Worm (Caenorhabditis elegans) whole organism, young adult: ENCODE data around the gene nhr-37.

ENCODE experiments used
- F37B4.10 ChIP-seq: fragments of 200-800 bp; sonication (Bioruptor generic); IDR thresholded peaks from 2 replicates; pipeline ENCODE4 v1.3.6; 2022; ENCODE audit warnings: missing genetic modification characterization, missing compliant biosample characterization
- K12H6.12 ChIP-seq: fragments of 200-800 bp; sonication (Bioruptor generic); optimal IDR thresholded peaks from 2 replicates; lab custom pipeline; 2018; ENCODE audit warnings: mild to moderate bottlenecking, missing genetic modification characterization, missing compliant biosample characterization
- T07F8.4 ChIP-seq: sonication (generic microtip); optimal IDR thresholded peaks from 2 replicates; lab custom pipeline; 2016; ENCODE audit warnings: mild to moderate bottlenecking, missing genetic modification characterization, moderate library complexity, missing compliant biosample characterization
- T26A5.8 ChIP-seq: sonication (generic microtip); optimal IDR thresholded peaks from 2 replicates; lab custom pipeline; 2016; ENCODE audit warnings: missing genetic modification characterization, missing compliant biosample characterization
- Y67H2A.10 ChIP-seq: fragments of 200-800 bp; sonication (Bioruptor generic); conservative IDR thresholded peaks from 2 replicates; pipeline ENCODE4 v1.3.6; 2022; ENCODE audit warnings: missing genetic modification reagents, missing genetic modification characterization, missing compliant biosample characterization
- attf-3 ChIP-seq: fragments of 200-800 bp; sonication (Bioruptor generic); conservative IDR thresholded peaks from 2 replicates; pipeline ENCODE4 v1.3.6; 2022; ENCODE audit warnings: missing genetic modification reagents, missing genetic modification characterization, missing compliant biosample characterization
- attf-5 ChIP-seq: fragments of 200-800 bp; sonication (Bioruptor generic); optimal IDR thresholded peaks from 2 replicates; lab custom pipeline; 2018; ENCODE audit warnings: mild to moderate bottlenecking, missing genetic modification characterization, missing compliant biosample characterization
- ccch-3 ChIP-seq: fragments of 200-800 bp; sonication (Bioruptor generic); optimal IDR thresholded peaks from 2 replicates; lab custom pipeline; 2018; ENCODE audit warnings: mild to moderate bottlenecking, missing genetic modification characterization, missing compliant biosample characterization
- cebp-1 ChIP-seq, 2 experiments: fragments of 200-800 bp in 1 of 2; sonication (Bioruptor generic) in 1 of 2; sonication (generic microtip) in 1 of 2; IDR thresholded peaks in 1 of 2; optimal IDR thresholded peaks in 1 of 2; 2 replicates each; pipeline versions ENCODE4 v1.3.6 to Lab custom; 2017 to 2022; ENCODE audit warnings: missing compliant biosample characterization in 2 of 2, missing genetic modification characterization in 2 of 2, mild to moderate bottlenecking in 1 of 2, missing genetic modification reagents in 1 of 2, moderate library complexity in 1 of 2
- ceh-27 ChIP-seq: fragments of 200-800 bp; sonication (Bioruptor generic); optimal IDR thresholded peaks from 2 replicates; lab custom pipeline; 2018; ENCODE audit warnings: mild to moderate bottlenecking, missing genetic modification characterization, moderate library complexity, missing compliant biosample characterization
- ceh-40 ChIP-seq: fragments of 200-800 bp; sonication (Bioruptor generic); IDR thresholded peaks from 2 replicates; pipeline ENCODE4 v1.3.6; 2022; ENCODE audit warnings: missing genetic modification characterization, missing compliant biosample characterization
- chd-7 ChIP-seq: sonication (generic microtip); optimal IDR thresholded peaks from 2 replicates; lab custom pipeline; 2016; ENCODE audit warnings: mild to moderate bottlenecking, missing genetic modification characterization, moderate library complexity, missing compliant biosample characterization
- dox-1 ChIP-seq: fragments of 200-800 bp; sonication (Bioruptor generic); IDR thresholded peaks from 2 replicates; pipeline ENCODE4 v1.3.6; 2022; ENCODE audit warnings: missing genetic modification reagents, missing genetic modification characterization, missing compliant biosample characterization
- dpl-1 ChIP-seq: fragments of 150-350 bp; optimal IDR thresholded peaks from 2 replicates; lab custom pipeline; 2014; ENCODE audit warnings: missing biosample characterization, missing genetic modification reagents, missing genetic modification characterization
- egl-44 ChIP-seq: fragments of 200-800 bp; sonication (Bioruptor generic); IDR thresholded peaks from 2 replicates; pipeline ENCODE4 v1.3.6; 2022; ENCODE audit warnings: missing genetic modification reagents, missing genetic modification characterization, missing compliant biosample characterization
- egrh-3 ChIP-seq: fragments of 200-800 bp; sonication (Bioruptor generic); IDR thresholded peaks from 2 replicates; pipeline ENCODE4 v1.3.6; 2022; ENCODE audit warnings: missing genetic modification reagents, missing genetic modification characterization, missing compliant biosample characterization
- hmg-1.2 ChIP-seq: fragments of 200-800 bp; sonication (Bioruptor generic); IDR thresholded peaks from 2 replicates; pipeline ENCODE4 v1.3.6; 2022; ENCODE audit warnings: missing genetic modification reagents, missing genetic modification characterization, missing compliant biosample characterization
- hmg-20 ChIP-seq: fragments of 200-800 bp; sonication (Bioruptor generic); IDR thresholded peaks from 2 replicates; pipeline ENCODE4 v1.3.6; 2022; ENCODE audit warnings: missing genetic modification reagents, missing genetic modification characterization, missing compliant biosample characterization
- hrde-1 ChIP-seq: sonication (generic microtip); optimal IDR thresholded peaks from 2 replicates; lab custom pipeline; 2016; ENCODE audit warnings: missing genetic modification characterization, mild to moderate bottlenecking, missing compliant biosample characterization, moderate library complexity, missing genotype, missing genetic modification reagents, borderline replicate concordance
- hsf-1 ChIP-seq: fragments of 200-800 bp; sonication (Bioruptor generic); IDR thresholded peaks from 2 replicates; pipeline ENCODE4 v1.3.6; 2022; ENCODE audit warnings: missing genetic modification reagents, missing genetic modification characterization, missing compliant biosample characterization
- lin-26 ChIP-seq: fragments of 200-800 bp; sonication (Bioruptor generic); IDR thresholded peaks from 2 replicates; pipeline ENCODE4 v1.3.6; 2022; ENCODE audit warnings: missing genetic modification reagents, missing genetic modification characterization, missing compliant biosample characterization
- lin-40 ChIP-seq: sonication (generic microtip); optimal IDR thresholded peaks from 2 replicates; lab custom pipeline; 2016; ENCODE audit warnings: missing genetic modification characterization, mild to moderate bottlenecking, missing compliant biosample characterization, missing genotype, missing genetic modification reagents
- lsy-27 ChIP-seq: sonication (generic microtip); optimal IDR thresholded peaks from 2 replicates; lab custom pipeline; 2017; ENCODE audit warnings: missing genetic modification characterization, mild to moderate bottlenecking, missing compliant biosample characterization, antibody characterized with exemption, missing genotype, borderline replicate concordance; ENCODE audit not compliant: insufficient read depth
- madf-8 ChIP-seq: fragments of 200-800 bp; sonication (Bioruptor generic); conservative IDR thresholded peaks from 2 replicates; pipeline ENCODE4 v1.3.6; 2022; ENCODE audit warnings: missing genetic modification reagents, missing genetic modification characterization, missing compliant biosample characterization
- mcd-1 ChIP-seq: fragments of 200-800 bp; sonication (Bioruptor generic); IDR thresholded peaks from 2 replicates; pipeline ENCODE4 v1.3.6; 2022; ENCODE audit warnings: missing genetic modification reagents, missing genetic modification characterization, missing compliant biosample characterization
- nfyb-1 ChIP-seq: fragments of 200-800 bp; sonication (Bioruptor generic); IDR thresholded peaks from 2 replicates; pipeline ENCODE4 v1.3.6; 2022; ENCODE audit warnings: missing genetic modification reagents, missing genetic modification characterization, missing compliant biosample characterization
- nhr-120 ChIP-seq: fragments of 200-800 bp; sonication (Bioruptor generic); IDR thresholded peaks from 2 replicates; pipeline ENCODE4 v1.3.6; 2022; ENCODE audit warnings: missing genetic modification characterization, missing compliant biosample characterization
- nhr-27 ChIP-seq: fragments of 200-800 bp; sonication (Bioruptor generic); optimal IDR thresholded peaks from 2 replicates; lab custom pipeline; 2018; ENCODE audit warnings: mild to moderate bottlenecking, missing genetic modification characterization, moderate library complexity, missing compliant biosample characterization
- nhr-90 ChIP-seq: sonication (generic microtip); optimal IDR thresholded peaks from 2 replicates; lab custom pipeline; 2016; ENCODE audit warnings: missing genotype, mild to moderate bottlenecking, missing genetic modification characterization, missing compliant biosample characterization
- pha-4 ChIP-seq: fragments of 150-350 bp; sonication (generic microtip); optimal IDR thresholded peaks from 2 replicates; lab custom pipeline; 2014; ENCODE audit warnings: missing biosample characterization, missing genetic modification reagents, missing genetic modification characterization
- repo-1 ChIP-seq: sonication (generic microtip); optimal IDR thresholded peaks from 2 replicates; lab custom pipeline; 2017; ENCODE audit warnings: mild to moderate bottlenecking, missing genetic modification characterization, missing compliant biosample characterization
- snpc-1.3 ChIP-seq: sonication (generic microtip); optimal IDR thresholded peaks from 2 replicates; lab custom pipeline; 2017; ENCODE audit warnings: missing genetic modification characterization, mild to moderate bottlenecking, missing compliant biosample characterization, antibody characterized with exemption, moderate library complexity, missing genotype, missing genetic modification reagents; ENCODE audit not compliant: insufficient read depth
- snpc-3.4 ChIP-seq: sonication (generic microtip); optimal IDR thresholded peaks from 2 replicates; lab custom pipeline; 2017; ENCODE audit warnings: missing genetic modification characterization, mild to moderate bottlenecking, missing compliant biosample characterization, antibody characterized with exemption, moderate library complexity, missing genotype, missing genetic modification reagents
- snpc-4 ChIP-seq, 5 experiments: fragments of 150-350 bp in 1 of 5; sonication (generic microtip) in 4 of 5; optimal IDR thresholded peaks; 2 replicates each; lab custom pipeline; 2014 to 2018; ENCODE audit warnings: missing genetic modification characterization in 5 of 5, missing biosample characterization in 3 of 5, antibody characterized with exemption in 2 of 5, mild to moderate bottlenecking in 2 of 5, missing compliant biosample characterization in 2 of 5, missing genotype in 2 of 5, moderate library complexity in 2 of 5, missing genetic modification reagents in 1 of 5
- somi-1 ChIP-seq: fragments of 200-800 bp; sonication (Bioruptor generic); optimal IDR thresholded peaks from 2 replicates; lab custom pipeline; 2018; ENCODE audit warnings: mild to moderate bottlenecking, missing genetic modification characterization, missing compliant biosample characterization
- tbp1 ChIP-seq: fragments of 200-800 bp; sonication (Bioruptor generic); optimal IDR thresholded peaks from 2 replicates; lab custom pipeline; 2018; ENCODE audit warnings: mild to moderate bottlenecking, missing genetic modification characterization, missing compliant biosample characterization
- zfh-2 ChIP-seq: fragments of 200-800 bp; sonication (Bioruptor generic); conservative IDR thresholded peaks from 2 replicates; pipeline ENCODE4 v1.3.6; 2022; ENCODE audit warnings: missing genetic modification reagents, missing genetic modification characterization, missing compliant biosample characterization
- ztf-18 ChIP-seq: sonication (generic microtip); optimal IDR thresholded peaks from 2 replicates; lab custom pipeline; 2016; ENCODE audit warnings: missing genotype, mild to moderate bottlenecking, missing genetic modification characterization, missing compliant biosample characterization
- ztf-6 ChIP-seq: fragments of 200-800 bp; sonication (Bioruptor generic); IDR thresholded peaks from 2 replicates; pipeline ENCODE4 v1.3.6; 2022; ENCODE audit warnings: missing genetic modification reagents, missing genetic modification characterization, missing compliant biosample characterization

Gene nhr-37

DNA sequence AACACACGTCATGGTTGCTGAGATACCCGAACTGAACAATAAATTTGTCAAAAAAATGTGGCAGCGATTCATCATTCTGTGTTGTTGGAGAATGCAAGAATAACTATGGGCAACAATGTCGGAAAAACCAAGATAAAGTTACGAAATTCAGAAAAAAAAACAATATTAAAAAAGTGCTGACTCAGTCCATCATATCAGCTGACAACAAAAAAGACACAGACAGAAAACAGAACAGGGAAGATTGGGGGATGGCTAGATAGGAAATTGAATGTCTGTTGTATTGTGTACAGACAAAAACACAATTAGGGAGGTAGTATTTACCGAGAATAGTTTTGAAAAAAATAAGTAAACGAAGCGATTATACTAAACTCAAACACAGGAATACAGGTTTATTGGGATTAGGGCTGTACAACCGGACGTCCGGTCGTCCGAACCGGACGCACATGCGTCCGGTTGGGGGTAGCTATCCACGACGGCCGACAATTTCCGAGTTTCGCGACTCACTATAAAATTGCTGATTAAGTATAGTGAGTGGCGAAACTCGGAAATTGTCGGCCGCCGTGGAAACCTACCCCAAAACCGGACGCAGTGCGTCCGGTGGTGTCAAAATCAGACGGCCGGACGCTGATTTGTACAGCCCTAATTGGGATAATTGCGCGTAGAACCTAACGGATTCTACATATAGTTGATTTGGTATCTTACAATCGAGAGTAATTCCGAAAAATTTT is 35.7 kb downstream of the nhr-37 start (continued):
- TF ChIP-seq snpc-3.4 (tag; lab: Kevin White, UChicago) (peak; percentile 56), attf-3 (GFP tag; lab: Robert Waterston, UW) (no peak), lin-26 (GFP tag; lab: Robert Waterston, UW) (no peak), snpc-1.3 (no peak), mcd-1 (GFP tag; lab: Robert Waterston, UW) (no peak), hmg-20 (GFP tag; lab: Robert Waterston, UW) (no peak)
- TF ChIP-seq, all 124 proteins: peak for 9

DNA sequence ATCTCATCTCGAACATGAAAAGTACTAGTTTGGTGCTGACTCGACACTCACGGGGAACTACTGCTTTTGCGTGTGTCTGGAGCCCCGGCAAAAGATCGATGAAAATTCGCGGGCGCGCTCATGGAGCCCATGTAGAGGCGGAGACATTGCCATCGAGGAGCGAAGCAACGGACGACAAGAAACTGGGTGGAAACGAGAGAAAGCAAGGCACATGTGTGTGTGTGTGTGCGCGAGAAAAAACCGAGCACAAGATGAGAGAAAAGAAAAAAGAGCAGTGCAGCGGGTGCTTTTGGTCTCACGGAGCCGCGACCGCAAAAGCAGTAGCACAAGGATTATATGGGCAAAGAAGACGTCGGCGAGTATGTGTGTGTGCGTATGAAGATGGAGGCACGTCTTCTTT is 36.8 kb downstream of the nhr-37 start:
- TF ChIP-seq nhr-90 (tag; lab: Kevin White, UChicago) (no peak), dox-1 (GFP tag; lab: Robert Waterston, UW) (peak; percentile 31; the same call in 1 of the 2 replicates), somi-1 (GFP tag; lab: Kevin White, UChicago) (peak; percentile 11), lin-40 (tag; lab: Kevin White, UChicago) (peak; percentile 6), hmg-1.2 (GFP tag; lab: Robert Waterston, UW) (peak; percentile 28; the same call in 1 of the 2 replicates), T26A5.8 (tag; lab: Kevin White, UChicago) (no peak), snpc-4 (GFP tag; optimal IDR thresholded peaks at IDR 0.05; lab: Kevin White, UChicago) (no peak), snpc-4 (tag; optimal IDR thresholded peaks at IDR 0.05; lab: Kevin White, UChicago) (peak in 2 of 4 experiments; percentile 7 to 35), mcd-1 (GFP tag; lab: Robert Waterston, UW) (peak; percentile 29; the same call in 1 of the 2 replicates), cebp-1 (GFP tag; IDR thresholded peaks at IDR 0.05; lab: Robert Waterston, UW) (no peak), cebp-1 (tag; optimal IDR thresholded peaks at IDR 0.05; lab: Kevin White, UChicago) (peak; percentile 64), egl-44 (GFP tag; lab: Robert Waterston, UW) (0 out of 2 replicates have a peak, but pooled peaks have one; percentile 21), K12H6.12 (tag; lab: Kevin White, UChicago) (peak; percentile 46), ztf-6 (GFP tag; lab: Robert Waterston, UW) (no peak), attf-5 (GFP tag; lab: Kevin White, UChicago) (peak; percentile 28), lsy-27 (tag; lab: Kevin White, UChicago) (no peak), egrh-3 (0 out of 2 replicates have a peak, but pooled peaks have one; percentile 12), nhr-120 (GFP tag; lab: Robert Waterston, UW) (no peak), zfh-2 (GFP tag; lab: Robert Waterston, UW) (peak; percentile 91), chd-7 (tag; lab: Kevin White, UChicago) (peak; percentile 32), ceh-27 (GFP tag; lab: Kevin White, UChicago) (peak; percentile 21)

DNA sequence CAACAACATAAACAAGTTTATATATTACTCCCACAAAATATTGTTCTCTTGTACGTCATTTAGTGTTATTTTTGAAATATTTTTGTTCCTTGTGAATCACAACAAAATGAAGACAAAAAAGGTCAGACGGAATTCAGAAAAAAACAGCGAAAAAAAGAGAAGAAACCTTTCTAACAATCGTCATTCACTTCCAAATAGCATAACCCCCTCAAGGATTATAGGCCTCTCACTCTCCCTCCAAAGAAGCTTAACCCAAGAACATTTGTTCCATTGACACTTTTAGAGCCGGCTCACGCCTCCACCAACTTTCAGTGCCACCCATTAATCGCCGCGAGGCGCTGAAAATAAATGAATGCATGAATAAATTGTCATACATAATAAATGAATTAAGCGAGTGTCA is 37.5 kb downstream of the nhr-37 start:
- TF ChIP-seq pha-4 (tag; lab: Kevin White, UChicago) (no peak), tbp1 (GFP tag; lab: Kevin White, UChicago) (no peak), Y67H2A.10 (GFP tag; lab: Robert Waterston, UW) (no peak), ccch-3 (GFP tag; lab: Kevin White, UChicago) (no peak), hmg-20 (GFP tag; lab: Robert Waterston, UW) (no peak)

DNA sequence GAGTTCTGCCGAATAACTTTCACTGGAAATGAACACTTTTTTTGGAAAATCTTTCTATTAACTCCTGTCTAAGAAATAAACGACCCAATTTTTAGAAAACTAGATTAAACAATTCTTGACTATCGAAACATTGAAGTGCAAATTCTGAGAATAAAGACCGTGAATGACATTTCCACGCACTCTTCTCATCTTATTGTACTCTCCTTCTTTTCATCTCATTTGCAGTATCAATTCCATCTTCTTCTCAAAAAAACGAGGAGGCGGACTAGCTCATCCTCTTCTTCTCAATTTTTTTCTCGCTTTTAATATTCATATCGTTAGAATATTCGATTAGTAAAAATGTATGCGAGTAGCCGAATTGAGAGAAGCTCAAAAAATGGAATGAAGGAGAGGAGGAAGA is 39.7 kb downstream of the nhr-37 start:
- TF ChIP-seq repo-1 = peak; percentile 23
- TF ChIP-seq snpc-1.3 = no peak
- TF ChIP-seq nhr-27 = no peak
- no peak for TF ChIP-seq ztf-18 (tag; lab: Kevin White, UChicago)
- no peak for TF ChIP-seq nfyb-1 (GFP tag; lab: Robert Waterston, UW)
- TF ChIP-seq hrde-1 (tag; lab: Kevin White, UChicago) = no peak
- TF ChIP-seq dpl-1 (GFP tag; lab: Kevin White, UChicago) = no peak
- no peak for TF ChIP-seq madf-8 (GFP tag; lab: Robert Waterston, UW)
- TF ChIP-seq attf-5 (GFP tag; lab: Kevin White, UChicago) = no peak
- TF ChIP-seq F37B4.10 (GFP tag; lab: Robert Waterston, UW) = no peak
- no peak for TF ChIP-seq ceh-40 (GFP tag; lab: Robert Waterston, UW)
- TF ChIP-seq hsf-1 (GFP tag; lab: Robert Waterston, UW) = 0 out of 2 replicates have a peak, but pooled peaks have one; percentile 25
- TF ChIP-seq T07F8.4 (tag; lab: Kevin White, UChicago) = no peak
